Worm (Caenorhabditis elegans): Measurements from ENCODE around the gene asp-6.

DNA sequence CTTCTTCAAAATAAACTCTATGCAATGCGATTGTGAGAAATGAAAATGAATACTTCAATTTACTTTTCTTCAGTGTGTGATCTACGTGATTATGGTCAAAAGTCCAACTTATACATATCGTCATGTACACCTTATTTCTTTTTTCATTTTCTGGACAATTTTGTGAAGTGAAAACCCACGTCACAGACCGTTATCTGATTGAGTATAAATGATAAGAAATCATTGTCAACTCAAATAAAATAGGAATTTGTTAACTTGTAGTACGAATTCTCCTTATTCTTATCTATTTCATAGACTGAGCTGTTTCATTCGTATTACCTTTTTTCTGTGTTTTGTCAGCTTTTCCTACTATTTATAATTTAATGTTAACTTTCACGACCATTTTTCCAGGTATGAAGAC is 3.3 kb upstream of the asp-6 start, which contains the start of gene asp-5:
- TF ChIP-seq ama-1 (optimal IDR thresholded peaks at IDR 0.05) (no peak), unc-55 (GFP tag; optimal IDR thresholded peaks at IDR 0.05) (no peak), egl-27 (tag; optimal IDR thresholded peaks at IDR 0.05) (no peak)
